Worm (Caenorhabditis elegans): ENCODE data around the gene F46C5.1.
A peak's percentile ranks its signal among the peaks of the same experiment; 100 is the strongest.

Gene F46C5.1

ce11 chrII:8789828-8790558, 31.0 kb downstream of the F46C5.1 start, which contains the start of gene F07H5.13 (continued):
- TF ChIP-seq egl-27 (tag; optimal IDR thresholded peaks at IDR 0.05) (no peak), C16A3.4 (tag; optimal IDR thresholded peaks at IDR 0.05) (peak; percentile 8), lin-14 (GFP tag; optimal IDR thresholded peaks at IDR 0.05) (no peak), lsy-2 (tag; optimal IDR thresholded peaks at IDR 0.05) (peak; percentile 35 to 38), blmp-1 (tag; optimal IDR thresholded peaks at IDR 0.05) (peak; percentile 9), unc-130 (tag; optimal IDR thresholded peaks at IDR 0.05) (no peak), alr-1 (tag; optimal IDR thresholded peaks at IDR 0.05; ENCODE audit: borderline replicate concordance) (no peak), dsc-1 (tag; optimal IDR thresholded peaks at IDR 0.05) (peak; percentile 22), ces-1 (GFP tag; optimal IDR thresholded peaks at IDR 0.05) (no peak)

ce11 chrII:8788752-8789151, 32.2 kb downstream of the F46C5.1 start:
- TF ChIP-seq nhr-85 (tag): peak; percentile 64
- TF ChIP-seq jun-1 (tag; optimal IDR thresholded peaks at IDR 0.05): no peak

- TF ChIP-seq jun-1 (tag; optimal IDR thresholded peaks at IDR 0.05): peak; percentile 96
- no peak for TF ChIP-seq nhr-12 (tag; optimal IDR thresholded peaks at IDR 0.05)
- TF ChIP-seq zag-1 (tag; optimal IDR thresholded peaks at IDR 0.05): peak; percentile 5
- no peak for TF ChIP-seq efl-3 (GFP tag; optimal IDR thresholded peaks at IDR 0.05)
- peak; percentile 83 for TF ChIP-seq nhr-77 (tag; optimal IDR thresholded peaks at IDR 0.05)
- TF ChIP-seq ztf-11 (tag; optimal IDR thresholded peaks at IDR 0.05): peak in 1 of 2 experiments; percentile 88
- peak; percentile 94 for TF ChIP-seq lin-13 (GFP tag; optimal IDR thresholded peaks at IDR 0.05)
- peak; percentile 79 for TF ChIP-seq sup-37 (GFP tag; optimal IDR thresholded peaks at IDR 0.05)
- TF ChIP-seq tlp-1 (tag; optimal IDR thresholded peaks at IDR 0.05): no peak
- TF ChIP-seq hpl-2 (GFP tag; optimal IDR thresholded peaks at IDR 0.05): peak; percentile 86
- TF ChIP-seq fkh-8 (tag; optimal IDR thresholded peaks at IDR 0.05): peak; percentile 99
- peak; percentile 90 to 93 for TF ChIP-seq efl-1 (optimal IDR thresholded peaks at IDR 0.05)
- peak; percentile 78 to 98 for TF ChIP-seq efl-1 (GFP tag; optimal IDR thresholded peaks at IDR 0.05 in 1 of 2)
- TF ChIP-seq unc-30 (tag; optimal IDR thresholded peaks at IDR 0.05): no peak
- peak; percentile 94 for TF ChIP-seq nhr-11 (tag; optimal IDR thresholded peaks at IDR 0.05)
- peak; percentile 61 for TF ChIP-seq F16B12.6 (tag; optimal IDR thresholded peaks at IDR 0.05)
- peak; percentile 66 for TF ChIP-seq mef-2 (tag; optimal IDR thresholded peaks at IDR 0.05)
- TF ChIP-seq elt-3 (tag; optimal IDR thresholded peaks at IDR 0.05): peak in 3 of 6 experiments; percentile 83 to 94 (median 86)
- TF ChIP-seq aly-2 (tag; optimal IDR thresholded peaks at IDR 0.05): peak; percentile 74
- peak; percentile 93 for TF ChIP-seq pax-3 (tag; optimal IDR thresholded peaks at IDR 0.05)
- TF ChIP-seq hlh-4 (tag; optimal IDR thresholded peaks at IDR 0.05): no peak
- peak; percentile 75 to 89 (median 82) for TF ChIP-seq ceh-82 (tag; optimal IDR thresholded peaks at IDR 0.05)
- peak; percentile 99 for TF ChIP-seq nhr-71 (tag; optimal IDR thresholded peaks at IDR 0.05)
- peak; percentile 92 for TF ChIP-seq isw-1 (GFP tag; IDR thresholded peaks at IDR 0.05)
- peak; percentile 18 for TF ChIP-seq ceh-63 (GFP tag; optimal IDR thresholded peaks at IDR 0.05)
- no peak for TF ChIP-seq egl-27 (tag; optimal IDR thresholded peaks at IDR 0.05)
- TF ChIP-seq ets-5 (GFP tag; IDR thresholded peaks at IDR 0.05): no peak
- TF ChIP-seq lin-14 (GFP tag; optimal IDR thresholded peaks at IDR 0.05): peak; percentile 98
- TF ChIP-seq egl-13 (tag; optimal IDR thresholded peaks at IDR 0.05): peak; percentile 93
- peak; percentile 94 for TF ChIP-seq ceh-8 (GFP tag; optimal IDR thresholded peaks at IDR 0.05)
- peak; percentile 99 for TF ChIP-seq nhr-20 (tag; optimal IDR thresholded peaks at IDR 0.05)
- TF ChIP-seq mab-9 (GFP tag; IDR thresholded peaks at IDR 0.05): peak; percentile 91
- TF ChIP-seq fos-1 (tag; optimal IDR thresholded peaks at IDR 0.05): peak; percentile 90
- peak; percentile 82 for TF ChIP-seq fkh-4 (tag; optimal IDR thresholded peaks at IDR 0.05; ENCODE audit: borderline replicate concordance)
- TF ChIP-seq swsn-7 (tag; optimal IDR thresholded peaks at IDR 0.05): peak; percentile 98
- peak; percentile 93 for TF ChIP-seq C16A3.4 (tag; optimal IDR thresholded peaks at IDR 0.05)
- no peak for TF ChIP-seq C34B4.2 (tag; optimal IDR thresholded peaks at IDR 0.05)
- peak; percentile 93 to 94 for TF ChIP-seq lsy-2 (tag; optimal IDR thresholded peaks at IDR 0.05)
- TF ChIP-seq nhr-84 (tag; optimal IDR thresholded peaks at IDR 0.05): no peak
- no peak for TF ChIP-seq ceh-90 (tag; optimal IDR thresholded peaks at IDR 0.05)
- peak; percentile 92 for TF ChIP-seq ceh-88 (GFP tag; IDR thresholded peaks at IDR 0.05)
- TF ChIP-seq zip-4 (GFP tag; optimal IDR thresholded peaks at IDR 0.05): peak; percentile 84
These were observed 33.6 kb downstream of the F46C5.1 start for ce11 chrII:8787376-8787775.

All from whole organism, L1 larva.